Fruit fly (Drosophila melanogaster) S2 (cell line): ENCODE data around the gene CG32295.

ENCODE experiments used
- CG8478 ChIP-seq: fragments of >200 bp; optimal IDR thresholded peaks from 2 replicates; lab custom pipeline; 2018
- CTCF ChIP-seq, 2 experiments: fragments of >200 bp; optimal IDR thresholded peaks; 2 replicates each; lab custom pipeline; 2018

Gene CG32295

dm6 chr3L:2526873-2527272, at the start of gene CG32295:
Gene CG32295 (minus strand): TSS chr3L:2526973.
- TF ChIP-seq CG8478 (lab: Kevin White, UChicago) (no peak), CTCF (optimal IDR thresholded peaks at IDR 0.05; lab: Kevin White, UChicago) (no peak)

- TF ChIP-seq CG8478 (lab: Kevin White, UChicago) (no peak), CTCF (optimal IDR thresholded peaks at IDR 0.05; lab: Kevin White, UChicago) (no peak)
These were observed 48.5 kb upstream of the CG32295 start for dm6 chr3L:2575240-2575639.

- TF ChIP-seq CTCF (optimal IDR thresholded peaks at IDR 0.05; lab: Kevin White, UChicago) (no peak), CG8478 (lab: Kevin White, UChicago) (no peak)
These were observed 47.9 kb upstream of the CG32295 start for dm6 chr3L:2574716-2575115.

dm6 chr3L:2572907-2573591, 46.3 kb upstream of the CG32295 start:
- TF ChIP-seq CTCF (optimal IDR thresholded peaks at IDR 0.05; lab: Kevin White, UChicago) (no peak), CG8478 (lab: Kevin White, UChicago) (no peak)

dm6 chr3L:2571975-2572374, 45.2 kb upstream of the CG32295 start:
- TF ChIP-seq CG8478 (lab: Kevin White, UChicago) (no peak), CTCF (optimal IDR thresholded peaks at IDR 0.05; lab: Kevin White, UChicago) (no peak)

- TF ChIP-seq CG8478 (lab: Kevin White, UChicago) (no peak), CTCF (optimal IDR thresholded peaks at IDR 0.05; lab: Kevin White, UChicago) (no peak)
These were observed 43.5 kb upstream of the CG32295 start for dm6 chr3L:2570269-2570723.

- TF ChIP-seq CG8478 (lab: Kevin White, UChicago) (no peak), CTCF (optimal IDR thresholded peaks at IDR 0.05; lab: Kevin White, UChicago) (no peak)
These were observed 41.5 kb upstream of the CG32295 start for dm6 chr3L:2568274-2568673.

dm6 chr3L:2567050-2567609, 40.4 kb upstream of the CG32295 start:
- no peak for TF ChIP-seq CTCF (optimal IDR thresholded peaks at IDR 0.05; lab: Kevin White, UChicago)
- no peak for TF ChIP-seq CG8478 (lab: Kevin White, UChicago)

dm6 chr3L:2566029-2566428, 39.3 kb upstream of the CG32295 start:
- TF ChIP-seq CTCF (optimal IDR thresholded peaks at IDR 0.05; lab: Kevin White, UChicago) (no peak), CG8478 (lab: Kevin White, UChicago) (no peak)

dm6 chr3L:2555670-2556069, 28.9 kb upstream of the CG32295 start:
- TF ChIP-seq CTCF (optimal IDR thresholded peaks at IDR 0.05; lab: Kevin White, UChicago) (no peak), CG8478 (lab: Kevin White, UChicago) (no peak)

dm6 chr3L:2554118-2554814, 27.5 kb upstream of the CG32295 start, which contains the start of gene Spn:
Gene Spn (minus strand): TSS chr3L:2554292.
- TF ChIP-seq CG8478 (lab: Kevin White, UChicago) (no peak), CTCF (optimal IDR thresholded peaks at IDR 0.05; lab: Kevin White, UChicago) (peak; percentile 42 to 55)

dm6 chr3L:2552844-2553839, 26.4 kb upstream of the CG32295 start:
- TF ChIP-seq CG8478 (lab: Kevin White, UChicago) = no peak
- no peak for TF ChIP-seq CTCF (optimal IDR thresholded peaks at IDR 0.05; lab: Kevin White, UChicago)

dm6 chr3L:2552116-2552843, 25.5 kb upstream of the CG32295 start:
- TF ChIP-seq CTCF (optimal IDR thresholded peaks at IDR 0.05; lab: Kevin White, UChicago) (no peak), CG8478 (lab: Kevin White, UChicago) (no peak)
